Worm (Caenorhabditis elegans) whole organism, early embryonic: ENCODE data around the gene lir-3.

ENCODE experiments used
- B0310.2 ChIP-seq: sonication (generic microtip); optimal IDR thresholded peaks from 2 replicates; lab custom pipeline; 2016; ENCODE audit warnings: mild to moderate bottlenecking, missing genetic modification characterization, missing compliant biosample characterization
- F13C5.2 ChIP-seq: sonication (generic microtip); optimal IDR thresholded peaks from 2 replicates; lab custom pipeline; 2017; ENCODE audit warnings: mild to moderate bottlenecking, missing genetic modification characterization, inconsistent platforms, missing compliant biosample characterization
- ama-1 ChIP-seq: fragments of 150-350 bp; optimal IDR thresholded peaks from 2 replicates; lab custom pipeline; 2014
- flt-1 ChIP-seq: fragments of 200-800 bp; sonication (Bioruptor generic); IDR thresholded peaks from 2 replicates; pipeline ENCODE4 v1.3.6; 2022; ENCODE audit warnings: missing genetic modification characterization, missing compliant biosample characterization
- hmbx-1 ChIP-seq: sonication (generic microtip); optimal IDR thresholded peaks from 2 replicates; lab custom pipeline; 2016; ENCODE audit warnings: mild to moderate bottlenecking, missing genetic modification characterization, missing compliant biosample characterization
- hnd-1 ChIP-seq: sonication (generic microtip); optimal IDR thresholded peaks from 2 replicates; lab custom pipeline; 2016; ENCODE audit warnings: missing genetic modification characterization, missing compliant biosample characterization
- scrt-1 ChIP-seq: fragments of 200-800 bp; sonication (Bioruptor generic); IDR thresholded peaks from 2 replicates; pipeline ENCODE4 v1.3.6; 2022; ENCODE audit warnings: missing genetic modification characterization, missing compliant biosample characterization
- tbx-37 ChIP-seq: fragments of 200-800 bp; sonication (Bioruptor generic); conservative IDR thresholded peaks from 2 replicates; pipeline ENCODE4 v1.3.6; 2022; ENCODE audit warnings: missing genetic modification reagents, missing genetic modification characterization, missing compliant biosample characterization
- tra-4 ChIP-seq: sonication (generic microtip); optimal IDR thresholded peaks from 2 replicates; lab custom pipeline; 2017; ENCODE audit warnings: missing genetic modification characterization, missing compliant biosample characterization

DNA sequence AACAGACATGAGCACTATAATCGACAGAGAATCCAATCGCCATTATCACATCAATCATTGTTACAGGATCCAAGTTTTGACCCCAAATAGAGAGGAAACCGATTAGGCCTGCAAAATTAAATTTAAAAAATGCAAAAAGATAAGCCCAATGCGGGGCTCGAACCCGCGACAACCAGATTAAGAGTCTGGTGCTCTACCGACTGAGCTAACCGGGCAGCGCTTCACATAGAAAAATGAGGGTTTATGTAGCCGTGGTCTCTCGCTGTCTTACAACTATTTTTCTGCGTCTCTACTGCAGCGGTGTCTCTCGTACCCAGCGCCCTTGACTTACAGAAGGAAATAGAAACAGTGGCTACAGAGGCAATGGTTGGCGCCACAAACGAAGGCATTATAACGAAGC, 26.9 kb downstream of the lir-3 start:
- TF ChIP-seq hmbx-1 (tag; lab: Kevin White, UChicago): no peak
- no peak for TF ChIP-seq tra-4
- peak; percentile 70 for TF ChIP-seq scrt-1 (GFP tag; lab: Robert Waterston, UW)
- TF ChIP-seq ama-1 (lab: Kevin White, UChicago): no peak
- TF ChIP-seq flt-1: peak; percentile 62; the same call in 1 of the 2 replicates
- TF ChIP-seq hnd-1 (tag; lab: Kevin White, UChicago): peak; percentile 34
- no peak for TF ChIP-seq F13C5.2 (tag; lab: Kevin White, UChicago)
- peak; percentile 63 for TF ChIP-seq tbx-37 (GFP tag; lab: Robert Waterston, UW)
- no peak for TF ChIP-seq B0310.2 (tag; lab: Kevin White, UChicago)
